Fruit fly (Drosophila melanogaster): ENCODE measurements around the gene CG8563.

CG8563 gene

dm6 chr3L:7434715-7435653 is 44.4 kb downstream of the CG8563 start, which contains the start of gene Rac2:
Rac2 (minus strand) TSS chr3L:7435190.
- TF ChIP-seq Hr4 (GFP tag; optimal IDR thresholded peaks at IDR 0.05) (peak; percentile 67), CG6276 (GFP tag; optimal IDR thresholded peaks at IDR 0.05) (peak; percentile 70), OdsH (GFP tag; optimal IDR thresholded peaks at IDR 0.05) (peak; percentile 19), CG3919 (GFP tag; optimal IDR thresholded peaks at IDR 0.05) (peak; percentile 70), CG9139 (GFP tag; optimal IDR thresholded peaks at IDR 0.05) (peak; percentile 59), Sox15 (GFP tag; optimal IDR thresholded peaks at IDR 0.05) (no peak), ss (GFP tag; optimal IDR thresholded peaks at IDR 0.05) (peak; percentile 66 to 70), CG11902 (GFP tag; optimal IDR thresholded peaks at IDR 0.05) (no peak), CG11762 (GFP tag; optimal IDR thresholded peaks at IDR 0.05; ENCODE audit: insufficient read depth) (peak; percentile 22), dsx (GFP tag; optimal IDR thresholded peaks at IDR 0.05; ENCODE audit: poor library complexity, severe bottlenecking) (peak; percentile 52), achi (GFP tag; optimal IDR thresholded peaks at IDR 0.05) (peak; percentile 58), net (GFP tag; optimal IDR thresholded peaks at IDR 0.05) (peak; percentile 69), Lpt (GFP tag; optimal IDR thresholded peaks at IDR 0.05) (peak; percentile 54), Smox (GFP tag; optimal IDR thresholded peaks at IDR 0.05) (peak; percentile 32), salr (GFP tag; optimal IDR thresholded peaks at IDR 0.05) (peak; percentile 46 to 67), CG32006 (GFP tag; optimal IDR thresholded peaks at IDR 0.05) (peak; percentile 76), Met (GFP tag; optimal IDR thresholded peaks at IDR 0.05) (peak; percentile 20), CG8119 (GFP tag; IDR thresholded peaks at IDR 0.05) (peak; percentile 57), Blimp-1 (GFP tag; optimal IDR thresholded peaks at IDR 0.05) (no peak), spab (GFP tag; optimal IDR thresholded peaks at IDR 0.05) (peak; percentile 14), acj6 (GFP tag; optimal IDR thresholded peaks at IDR 0.05) (peak; percentile 22), topi (GFP tag; optimal IDR thresholded peaks at IDR 0.05) (peak; percentile 31), Hr38 (GFP tag; optimal IDR thresholded peaks at IDR 0.05) (no peak), vri (GFP tag; optimal IDR thresholded peaks at IDR 0.05) (peak; percentile 78), fd59A (GFP tag; optimal IDR thresholded peaks at IDR 0.05) (no peak), Hr39 (GFP tag; optimal IDR thresholded peaks at IDR 0.05) (peak; percentile 28), CG16779 (tag; optimal IDR thresholded peaks at IDR 0.05) (peak; percentile 9), Sox102F (GFP tag; optimal IDR thresholded peaks at IDR 0.05) (peak; percentile 28), Gug (GFP tag; IDR thresholded peaks at IDR 0.05) (no peak; the same call in 1 of the 2 replicates), CG34406 (GFP tag; optimal IDR thresholded peaks at IDR 0.05) (peak; percentile 7), CG31627 (GFP tag; optimal IDR thresholded peaks at IDR 0.05) (peak; percentile 40), Sox14 (GFP tag; optimal IDR thresholded peaks at IDR 0.05) (peak; percentile 67), CG11294 (GFP tag; IDR thresholded peaks at IDR 0.05) (peak; percentile 30; the same call in 1 of the 2 replicates), pdm3 (GFP tag; optimal IDR thresholded peaks at IDR 0.05) (peak; percentile 41), CG3032 (tag; optimal IDR thresholded peaks at IDR 0.05) (peak; percentile 37), CG6854 (GFP tag; optimal IDR thresholded peaks at IDR 0.05) (peak; percentile 51), CG7368 (GFP tag; optimal IDR thresholded peaks at IDR 0.05) (peak; percentile 41), CG1621 (tag; optimal IDR thresholded peaks at IDR 0.05) (peak; percentile 52), CG6808 (GFP tag; optimal IDR thresholded peaks at IDR 0.05) (peak; percentile 51), CG6792 (GFP tag; optimal IDR thresholded peaks at IDR 0.05) (no peak), lz (GFP tag; optimal IDR thresholded peaks at IDR 0.05) (peak; percentile 30), fd85E (GFP tag; optimal IDR thresholded peaks at IDR 0.05) (peak; percentile 40), cyc (GFP tag; optimal IDR thresholded peaks at IDR 0.05) (peak; percentile 37), Eip78C (GFP tag) (peak; percentile 83), dac (GFP tag; optimal IDR thresholded peaks at IDR 0.05) (peak; percentile 21), CG10631 (GFP tag; optimal IDR thresholded peaks at IDR 0.05) (peak; percentile 47), Eip75B (GFP tag; optimal IDR thresholded peaks at IDR 0.05) (peak; percentile 67), svp (GFP tag) (peak; percentile 88), CG15336 (GFP tag; IDR thresholded peaks at IDR 0.05) (peak; percentile 58), fkh (GFP tag; optimal IDR thresholded peaks at IDR 0.05) (peak; percentile 58)

Measured in whole organism, prepupa.